Worm (Caenorhabditis elegans) whole organism, L4 larva: ENCODE measurements around the gene C25H3.11.

Experiments
- D1046.2 ChIP-seq: fragments of 200-800 bp; sonication (Bioruptor generic); IDR thresholded peaks from 2 replicates; pipeline ENCODE4 v1.3.6; 2022; ENCODE audit warnings: missing genetic modification characterization, missing compliant biosample characterization
- F10B5.3 ChIP-seq: sonication (generic microtip); optimal IDR thresholded peaks from 2 replicates; lab custom pipeline; 2016; ENCODE audit warnings: mild to moderate bottlenecking, missing genetic modification characterization, missing compliant biosample characterization
- F49E8.2 ChIP-seq: sonication (generic microtip); optimal IDR thresholded peaks from 2 replicates; lab custom pipeline; 2016; ENCODE audit warnings: missing compliant biosample characterization, mild to moderate bottlenecking, missing genetic modification characterization, borderline replicate concordance
- R02D3.7 ChIP-seq: fragments of 150-350 bp; sonication (generic microtip); optimal IDR thresholded peaks from 3 replicates; lab custom pipeline; 2014; ENCODE audit warnings: missing biosample characterization, missing genetic modification characterization
- Y105C5A.15 ChIP-seq: fragments of 200-800 bp; sonication (Bioruptor generic); IDR thresholded peaks from 2 replicates; pipeline ENCODE4 v1.3.6; 2022; ENCODE audit warnings: missing genetic modification characterization, missing compliant biosample characterization
- Y5F2A.4 ChIP-seq: fragments of 200-800 bp; sonication (Bioruptor generic); optimal IDR thresholded peaks from 2 replicates; lab custom pipeline; 2018; ENCODE audit warnings: mild to moderate bottlenecking, missing genetic modification characterization, missing compliant biosample characterization
- Y75B8A.6 ChIP-seq: fragments of 200-800 bp; sonication (Bioruptor generic); IDR thresholded peaks from 2 replicates; pipeline ENCODE4 v1.3.6; 2022; ENCODE audit warnings: missing genetic modification reagents, missing genetic modification characterization, missing compliant biosample characterization
- ZK337.2 ChIP-seq: fragments of 200-800 bp; sonication (Bioruptor generic); IDR thresholded peaks from 2 replicates; pipeline ENCODE4 v1.3.6; 2022; ENCODE audit warnings: missing genetic modification reagents, missing genetic modification characterization, missing compliant biosample characterization
- arid-1 ChIP-seq: fragments of 200-800 bp; sonication (Bioruptor generic); conservative IDR thresholded peaks from 2 replicates; pipeline ENCODE4 v1.3.6; 2022; ENCODE audit warnings: missing genetic modification reagents, missing genetic modification characterization, missing compliant biosample characterization
- ceh-20 ChIP-seq: fragments of 200-800 bp; sonication (Bioruptor generic); IDR thresholded peaks from 2 replicates; pipeline ENCODE4 v1.3.6; 2022; ENCODE audit warnings: missing genetic modification reagents, missing genetic modification characterization, missing compliant biosample characterization
- ceh-62 ChIP-seq: sonication (generic microtip); optimal IDR thresholded peaks from 2 replicates; lab custom pipeline; 2017; ENCODE audit warnings: missing biosample characterization, missing genetic modification characterization
- daf-8 ChIP-seq: fragments of 200-800 bp; sonication (Bioruptor generic); IDR thresholded peaks from 2 replicates; pipeline ENCODE4 v1.3.6; 2022; ENCODE audit warnings: missing genetic modification characterization, missing compliant biosample characterization
- dmd-9 ChIP-seq: fragments of 200-800 bp; sonication (Bioruptor generic); IDR thresholded peaks from 2 replicates; pipeline ENCODE4 v1.3.6; 2022; ENCODE audit warnings: missing genetic modification reagents, missing genetic modification characterization, missing compliant biosample characterization
- dpl-1 ChIP-seq: fragments of 150-350 bp; optimal IDR thresholded peaks from 2 replicates; lab custom pipeline; 2014; ENCODE audit warnings: missing biosample characterization, missing genetic modification reagents, missing genetic modification characterization
- dve-1 ChIP-seq: sonication (generic microtip); optimal IDR thresholded peaks from 2 replicates; lab custom pipeline; 2017; ENCODE audit warnings: antibody characterized with exemption, mild to moderate bottlenecking, missing genetic modification characterization, missing compliant biosample characterization; ENCODE audit not compliant: insufficient read depth
- egl-27 ChIP-seq: sonication (generic microtip); optimal IDR thresholded peaks from 3 replicates; lab custom pipeline; 2017; ENCODE audit warnings: missing biosample characterization, missing genetic modification reagents, missing genetic modification characterization
- hif-1 ChIP-seq, 2 experiments: sonication (generic microtip); optimal IDR thresholded peaks; 2 replicates each; lab custom pipeline; 2016 to 2017; ENCODE audit warnings: missing compliant biosample characterization in 2 of 2, missing genetic modification characterization in 2 of 2, missing genetic modification reagents in 2 of 2, missing genotype in 2 of 2, mild to moderate bottlenecking in 1 of 2
- hlh-11 ChIP-seq: fragments of 200-800 bp; sonication (Bioruptor generic); optimal IDR thresholded peaks from 2 replicates; lab custom pipeline; 2018; ENCODE audit warnings: mild to moderate bottlenecking, missing genetic modification characterization, missing compliant biosample characterization
- lin-29 ChIP-seq: fragments of 200-800 bp; sonication (Bioruptor generic); IDR thresholded peaks from 2 replicates; pipeline ENCODE4 v1.3.6; 2022; ENCODE audit warnings: missing genetic modification reagents, missing genetic modification characterization, missing compliant biosample characterization
- lsy-2 ChIP-seq, 2 experiments: fragments of 150-350 bp in 1 of 2; sonication (generic microtip) in 1 of 2; optimal IDR thresholded peaks; 2 replicates each; lab custom pipeline; 2014 to 2017; ENCODE audit warnings: missing biosample characterization in 2 of 2, missing genetic modification characterization in 2 of 2
- madf-5 ChIP-seq, 2 experiments: fragments of 200-800 bp; sonication (Bioruptor generic); IDR thresholded peaks; 2 replicates each; pipeline ENCODE4 v1.3.6; 2022; ENCODE audit warnings: missing compliant biosample characterization in 2 of 2, missing genetic modification characterization in 2 of 2
- madf-9 ChIP-seq: fragments of 200-800 bp; sonication (Bioruptor generic); conservative IDR thresholded peaks from 2 replicates; pipeline ENCODE4 v1.3.6; 2022; ENCODE audit warnings: missing genetic modification reagents, missing genetic modification characterization, missing compliant biosample characterization
- mdl-1 ChIP-seq, 2 experiments: fragments of 150-350 bp in 1 of 2; sonication (generic microtip) in 1 of 2; optimal IDR thresholded peaks; 2 replicates each; lab custom pipeline; 2014 to 2017; ENCODE audit warnings: missing biosample characterization in 2 of 2, missing genetic modification characterization in 2 of 2
- mdt-29 ChIP-seq: fragments of 200-800 bp; sonication (Bioruptor generic); IDR thresholded peaks from 2 replicates; pipeline ENCODE4 v1.3.6; 2022; ENCODE audit warnings: missing genetic modification reagents, missing genetic modification characterization, missing compliant biosample characterization
- mep-1 ChIP-seq: fragments of 150-350 bp; sonication (generic microtip); optimal IDR thresholded peaks from 3 replicates; lab custom pipeline; 2014; ENCODE audit warnings: missing biosample characterization, missing genetic modification characterization
- mxl-2 ChIP-seq: fragments of 200-800 bp; sonication (Bioruptor generic); conservative IDR thresholded peaks from 2 replicates; pipeline ENCODE4 v1.3.6; 2022; ENCODE audit warnings: missing genetic modification reagents, missing genetic modification characterization, missing compliant biosample characterization
- nhr-10 ChIP-seq: fragments of 150-350 bp; optimal IDR thresholded peaks from 2 replicates; lab custom pipeline; 2014; ENCODE audit warnings: missing biosample characterization, missing genetic modification characterization
- nhr-102 ChIP-seq: sonication (generic microtip); optimal IDR thresholded peaks from 2 replicates; lab custom pipeline; 2016; ENCODE audit warnings: mild to moderate bottlenecking, missing genetic modification characterization, moderate library complexity, missing compliant biosample characterization
- nhr-11 ChIP-seq: fragments of 150-350 bp; optimal IDR thresholded peaks from 2 replicates; lab custom pipeline; 2014; ENCODE audit warnings: missing biosample characterization, missing genetic modification characterization
- nhr-111 ChIP-seq: fragments of 200-800 bp; sonication (Bioruptor generic); optimal IDR thresholded peaks from 2 replicates; lab custom pipeline; 2018; ENCODE audit warnings: mild to moderate bottlenecking, missing genetic modification characterization, missing compliant biosample characterization
- nhr-25 ChIP-seq: sonication (generic microtip); optimal IDR thresholded peaks from 2 replicates; lab custom pipeline; 2017; ENCODE audit warnings: missing genetic modification characterization, mild to moderate bottlenecking, missing compliant biosample characterization, antibody characterized with exemption, moderate library complexity, borderline replicate concordance; ENCODE audit not compliant: insufficient read depth
- nhr-28 ChIP-seq: fragments of 150-350 bp; optimal IDR thresholded peaks from 2 replicates; lab custom pipeline; 2014; ENCODE audit warnings: missing biosample characterization, missing genetic modification characterization
- nhr-42 ChIP-seq: fragments of 200-800 bp; sonication (Bioruptor generic); IDR thresholded peaks from 2 replicates; pipeline ENCODE4 v1.3.6; 2022; ENCODE audit warnings: missing genetic modification characterization, missing compliant biosample characterization
- nhr-77 ChIP-seq: fragments of 150-350 bp; optimal IDR thresholded peaks from 2 replicates; lab custom pipeline; 2014; ENCODE audit warnings: missing biosample characterization, missing genetic modification characterization
- saeg-2 ChIP-seq: fragments of 200-800 bp; sonication (Bioruptor generic); IDR thresholded peaks from 2 replicates; pipeline ENCODE4 v1.3.6; 2022; ENCODE audit warnings: missing genetic modification reagents, missing genetic modification characterization, missing compliant biosample characterization
- set-16 ChIP-seq: fragments of 200-800 bp; sonication (Bioruptor generic); IDR thresholded peaks from 2 replicates; pipeline ENCODE4 v1.3.6; 2022; ENCODE audit warnings: missing genetic modification reagents, missing genetic modification characterization, missing compliant biosample characterization
- spr-1 ChIP-seq: sonication (generic microtip); optimal IDR thresholded peaks from 2 replicates; lab custom pipeline; 2016; ENCODE audit warnings: mild to moderate bottlenecking, missing genetic modification characterization, missing compliant biosample characterization
- tag-97 ChIP-seq: fragments of 200-800 bp; sonication (Bioruptor generic); IDR thresholded peaks from 2 replicates; pipeline ENCODE4 v1.3.6; 2022; ENCODE audit warnings: missing genetic modification characterization, missing compliant biosample characterization
- tra-1 ChIP-seq: fragments of 200-800 bp; sonication (Bioruptor generic); IDR thresholded peaks from 2 replicates; pipeline ENCODE4 v1.3.6; 2022; ENCODE audit warnings: missing genetic modification reagents, missing genetic modification characterization, missing compliant biosample characterization
- unc-130 ChIP-seq: sonication (generic microtip); optimal IDR thresholded peaks from 2 replicates; lab custom pipeline; 2016; ENCODE audit warnings: missing genetic modification reagents, missing genetic modification characterization, missing compliant biosample characterization
- unc-62 ChIP-seq, 3 experiments: fragments of 150-350 bp in 1 of 3; sonication (generic microtip); optimal IDR thresholded peaks in 2 of 3; peaks in 1 of 3; 1 replicate in 1 of 3; 2 replicates in 2 of 3; lab custom pipeline; 2014 to 2017; ENCODE audit warnings: missing biosample characterization in 3 of 3, missing genetic modification characterization in 3 of 3, missing genetic modification reagents in 3 of 3, missing genotype in 1 of 3
- zag-1 ChIP-seq: fragments of 150-350 bp; optimal IDR thresholded peaks from 2 replicates; lab custom pipeline; 2014; ENCODE audit warnings: missing biosample characterization, missing genetic modification characterization
- zfp-3 ChIP-seq: fragments of 200-800 bp; sonication (Bioruptor generic); conservative IDR thresholded peaks from 2 replicates; pipeline ENCODE4 v1.3.6; 2022; ENCODE audit warnings: missing genetic modification reagents, missing genetic modification characterization, missing compliant biosample characterization
- zip-2 ChIP-seq: fragments of 150-350 bp; optimal IDR thresholded peaks from 2 replicates; lab custom pipeline; 2014; ENCODE audit warnings: missing biosample characterization, missing genetic modification characterization
- ztf-7 ChIP-seq: fragments of 150-350 bp; optimal IDR thresholded peaks from 2 replicates; lab custom pipeline; 2014; ENCODE audit warnings: missing biosample characterization, missing genetic modification characterization

Gene C25H3.11

DNA sequence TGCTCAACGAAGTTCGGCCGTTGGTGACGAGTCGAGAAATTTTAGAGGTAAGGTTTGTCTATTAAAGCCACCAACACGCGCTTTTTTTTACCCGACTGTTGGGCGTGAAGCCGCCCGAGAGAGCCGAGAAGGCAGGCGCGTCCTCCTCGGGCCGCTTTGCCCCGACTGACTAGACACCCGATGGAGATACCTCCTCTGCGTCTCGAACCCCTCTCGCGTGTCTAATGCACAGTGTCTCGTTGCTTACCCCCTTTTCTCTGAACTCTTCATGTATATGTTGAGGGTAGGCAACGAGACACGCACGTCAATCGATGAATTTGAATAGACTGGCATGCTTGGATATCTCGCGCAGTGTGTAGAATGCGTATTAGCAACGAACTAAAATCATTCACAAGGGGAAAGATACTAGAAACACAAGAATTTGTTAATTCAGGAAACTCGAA, 27.1 kb downstream of the C25H3.11 start (continued):
- TF ChIP-seq zip-2 (tag; lab: Kevin White, UChicago): no peak
- peak; percentile 70 for TF ChIP-seq nhr-102 (tag; lab: Kevin White, UChicago)
- TF ChIP-seq daf-8 (GFP tag; lab: Robert Waterston, UW): peak; percentile 83; the same call in 1 of the 2 replicates
- peak; percentile 96 for TF ChIP-seq ceh-20 (GFP tag; lab: Robert Waterston, UW)
- TF ChIP-seq mep-1: peak; percentile 90
- peak; percentile 37 for TF ChIP-seq dpl-1 (GFP tag; lab: Kevin White, UChicago)
- peak; percentile 80 for TF ChIP-seq dve-1 (tag; lab: Kevin White, UChicago)
- peak; percentile 90 for TF ChIP-seq madf-9
- peak; percentile 31 to 94 for TF ChIP-seq hif-1 (tag; optimal IDR thresholded peaks at IDR 0.05; lab: Kevin White, UChicago)
- TF ChIP-seq mdt-29: peak; percentile 94
- peak; percentile 91 for TF ChIP-seq spr-1 (tag; lab: Kevin White, UChicago)
- TF ChIP-seq mxl-2 (GFP tag; lab: Robert Waterston, UW): peak; percentile 51; the same call in 1 of the 2 replicates
- TF ChIP-seq dmd-9 (GFP tag; lab: Robert Waterston, UW): peak; percentile 80
- peak; percentile 97 for TF ChIP-seq tra-1
- TF ChIP-seq nhr-25: peak; percentile 2
- peak; percentile 17 for TF ChIP-seq F10B5.3 (tag; lab: Kevin White, UChicago)
- peak; percentile 78 for TF ChIP-seq egl-27 (tag; lab: Kevin White, UChicago)
- TF ChIP-seq saeg-2 (GFP tag; lab: Robert Waterston, UW): peak; percentile 95
- peak; percentile 9 for TF ChIP-seq ztf-7 (tag; lab: Kevin White, UChicago)
- peak; percentile 99 for TF ChIP-seq set-16 (GFP tag; lab: Robert Waterston, UW)
- TF ChIP-seq hlh-11 (tag; lab: Kevin White, UChicago): peak; percentile 87
- peak; percentile 94 for TF ChIP-seq D1046.2 (GFP tag; lab: Robert Waterston, UW)
- peak; percentile 88 for TF ChIP-seq F49E8.2 (tag; lab: Kevin White, UChicago)
- peak; percentile 81 for TF ChIP-seq Y5F2A.4 (GFP tag; lab: Kevin White, UChicago)
- peak; percentile 88 for TF ChIP-seq ZK337.2 (GFP tag; lab: Robert Waterston, UW)
- TF ChIP-seq R02D3.7: no peak
- peak; percentile 79 for TF ChIP-seq nhr-77
- TF ChIP-seq ceh-62 (tag; lab: Kevin White, UChicago): no peak
- TF ChIP-seq unc-130 (GFP tag; lab: Kevin White, UChicago): peak; percentile 76
- peak; percentile 94 for TF ChIP-seq nhr-42 (GFP tag; lab: Robert Waterston, UW)
- peak; percentile 77 for TF ChIP-seq nhr-10 (tag; lab: Kevin White, UChicago)
- peak; percentile 90 for TF ChIP-seq tag-97 (GFP tag; lab: Robert Waterston, UW)
- peak; percentile 85 to 87 for TF ChIP-seq mdl-1 (tag; optimal IDR thresholded peaks at IDR 0.05; lab: Kevin White, UChicago)
- TF ChIP-seq Y105C5A.15: peak; percentile 99
- TF ChIP-seq unc-62 (GFP tag; optimal IDR thresholded peaks at IDR 0.05 in 1 of 2; lab: Kevin White, UChicago): peak in 1 of 2 experiments; percentile 100
- peak; percentile 45 for TF ChIP-seq unc-62 (tag; optimal IDR thresholded peaks at IDR 0.05; lab: Kevin White, UChicago)

DNA sequence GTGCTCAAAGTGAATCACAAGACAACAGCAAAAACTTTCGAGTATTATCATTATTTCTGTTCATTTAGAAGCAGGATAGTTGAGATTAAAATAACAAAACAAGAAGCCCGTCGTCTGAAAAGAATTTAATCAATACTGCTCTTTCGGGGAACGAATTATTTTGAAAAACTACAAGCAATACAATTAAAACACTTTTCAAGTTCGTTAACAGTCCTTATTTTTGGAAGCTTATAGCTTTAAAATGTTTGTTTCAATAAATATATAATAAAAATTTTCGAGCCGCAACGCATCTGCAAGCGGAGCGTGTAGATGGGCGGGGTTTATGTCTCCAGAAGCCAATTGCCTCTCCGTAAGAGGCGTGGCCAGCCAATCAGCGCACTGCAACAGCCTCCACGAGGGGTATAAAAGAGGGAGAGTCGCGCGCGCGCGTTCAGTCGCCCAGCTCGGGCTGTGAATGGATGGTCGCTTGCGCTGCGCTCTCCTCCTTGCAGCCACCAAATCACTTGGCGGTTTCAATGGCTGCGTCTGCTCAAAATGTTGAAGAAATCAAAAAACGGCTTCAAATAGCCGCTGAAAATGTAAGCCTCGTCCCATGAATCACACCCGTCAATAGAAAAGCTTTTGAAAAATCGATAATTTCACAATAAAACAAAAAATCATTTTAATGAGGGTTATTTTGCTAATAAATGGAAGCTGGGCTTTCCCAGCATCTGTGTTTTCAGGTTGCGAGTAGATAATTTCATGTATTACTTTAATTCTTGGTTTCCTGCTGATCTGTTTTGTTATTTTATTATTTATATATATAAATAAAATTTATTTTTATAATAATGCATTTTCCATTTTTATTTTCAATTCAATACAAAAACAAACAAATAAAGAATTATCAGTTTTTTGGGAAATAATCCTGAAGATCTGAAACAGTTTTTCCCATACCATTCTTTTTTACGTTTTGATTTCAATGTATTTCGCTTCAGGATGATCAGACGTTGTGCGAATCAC, 27.8 kb downstream of the C25H3.11 start, which contains the start of the genes ift-43 and mdt-26:
Gene ift-43, minus strand, starts transcription at position 51 of the 999 bp plus-strand sequence.
Gene mdt-26, plus strand, starts transcription at position 446 of the 999 bp plus-strand sequence.
- TF ChIP-seq Y5F2A.4 (GFP tag; lab: Kevin White, UChicago) (no peak), mep-1 (peak; percentile 77), zag-1 (tag; lab: Kevin White, UChicago) (no peak), ceh-62 (tag; lab: Kevin White, UChicago) (no peak), lin-29 (GFP tag; lab: Robert Waterston, UW) (peak; percentile 49; the same call in 1 of the 2 replicates), nhr-25 (peak; percentile 61), Y75B8A.6 (GFP tag; lab: Robert Waterston, UW) (peak; percentile 73; the same call in 1 of the 2 replicates), madf-5 (GFP tag; IDR thresholded peaks at IDR 0.05; lab: Robert Waterston, UW) (0 out of 4 replicates have a peak, but pooled peaks of 1 of the 2 experiments have one; percentile 30), lsy-2 (tag; optimal IDR thresholded peaks at IDR 0.05; lab: Kevin White, UChicago) (peak; percentile 39 to 80), arid-1 (peak; percentile 78), tag-97 (GFP tag; lab: Robert Waterston, UW) (no peak), nhr-111 (peak; percentile 21), set-16 (GFP tag; lab: Robert Waterston, UW) (peak; percentile 99), zfp-3 (GFP tag; lab: Robert Waterston, UW) (0 out of 2 replicates have a peak, but pooled peaks have one; percentile 36), dve-1 (tag; lab: Kevin White, UChicago) (peak; percentile 79), nhr-28 (peak; percentile 46), nhr-11 (peak; percentile 69)
